Worm (Caenorhabditis elegans) whole organism, L1 larva: ENCODE results near the gene osta-3.

ENCODE experiments used
- C04F5.9 ChIP-seq: sonication (generic microtip); optimal IDR thresholded peaks from 2 replicates; lab custom pipeline; 2016; ENCODE audit warnings: missing genetic modification characterization, missing compliant biosample characterization
- C16A3.4 ChIP-seq: fragments of 150-350 bp; optimal IDR thresholded peaks from 2 replicates; lab custom pipeline; 2014; ENCODE audit warnings: missing biosample characterization, missing genetic modification characterization
- F16B12.6 ChIP-seq: fragments of 150-350 bp; optimal IDR thresholded peaks from 2 replicates; lab custom pipeline; 2014; ENCODE audit warnings: missing biosample characterization, missing genetic modification characterization
- Y116A8C.19 ChIP-seq: sonication (generic microtip); optimal IDR thresholded peaks from 2 replicates; lab custom pipeline; 2016; ENCODE audit warnings: missing compliant biosample characterization, missing genetic modification characterization, borderline replicate concordance
- ceh-63 ChIP-seq: fragments of 200-800 bp; sonication (Bioruptor generic); optimal IDR thresholded peaks from 2 replicates; lab custom pipeline; 2018; ENCODE audit warnings: mild to moderate bottlenecking, missing genetic modification characterization, missing compliant biosample characterization
- ceh-88 ChIP-seq: fragments of 200-800 bp; sonication (Bioruptor generic); IDR thresholded peaks from 2 replicates; pipeline ENCODE4 v1.3.6; 2022; ENCODE audit warnings: missing genetic modification characterization, missing compliant biosample characterization
- ceh-90 ChIP-seq: sonication (generic microtip); optimal IDR thresholded peaks from 2 replicates; lab custom pipeline; 2016; ENCODE audit warnings: missing genetic modification characterization, missing compliant biosample characterization
- ces-1 ChIP-seq: fragments of 150-350 bp; optimal IDR thresholded peaks from 2 replicates; lab custom pipeline; 2014; ENCODE audit warnings: missing biosample characterization, missing genetic modification reagents, missing genetic modification characterization
- dsc-1 ChIP-seq: sonication (generic microtip); optimal IDR thresholded peaks from 2 replicates; lab custom pipeline; 2016; ENCODE audit warnings: mild to moderate bottlenecking, missing genetic modification characterization, missing compliant biosample characterization
- efl-1 ChIP-seq, 4 experiments: fragments of 150-350 bp; optimal IDR thresholded peaks in 3 of 4; peaks in 1 of 4; 1 replicate in 1 of 4; 2 replicates in 3 of 4; lab custom pipeline; 2014; ENCODE audit warnings: missing biosample characterization in 2 of 4, missing genetic modification characterization in 2 of 4, missing genetic modification reagents in 2 of 4
- egl-13 ChIP-seq: sonication (generic microtip); optimal IDR thresholded peaks from 2 replicates; lab custom pipeline; 2016; ENCODE audit warnings: missing genotype, missing genetic modification reagents, missing genetic modification characterization, missing compliant biosample characterization
- elt-2 ChIP-seq: sonication (generic microtip); optimal IDR thresholded peaks from 2 replicates; lab custom pipeline; 2016; ENCODE audit warnings: missing genetic modification characterization, mild to moderate bottlenecking, inconsistent platforms, missing compliant biosample characterization, missing genetic modification reagents
- fkh-4 ChIP-seq: sonication (generic microtip); optimal IDR thresholded peaks from 2 replicates; lab custom pipeline; 2016; ENCODE audit warnings: missing compliant biosample characterization, missing genetic modification characterization, borderline replicate concordance
- fkh-8 ChIP-seq: sonication (generic microtip); optimal IDR thresholded peaks from 2 replicates; lab custom pipeline; 2016; ENCODE audit warnings: mild to moderate bottlenecking, missing genetic modification characterization, missing compliant biosample characterization
- hlh-17 ChIP-seq: fragments of 200-800 bp; sonication (Bioruptor generic); optimal IDR thresholded peaks from 2 replicates; lab custom pipeline; 2018; ENCODE audit warnings: missing genetic modification characterization, mild to moderate bottlenecking, missing compliant biosample characterization, moderate library complexity, borderline replicate concordance
- hlh-4 ChIP-seq: sonication (generic microtip); optimal IDR thresholded peaks from 2 replicates; lab custom pipeline; 2016; ENCODE audit warnings: mild to moderate bottlenecking, missing genetic modification characterization, missing compliant biosample characterization
- lin-13 ChIP-seq: fragments of 150-350 bp; optimal IDR thresholded peaks from 2 replicates; lab custom pipeline; 2014; ENCODE audit warnings: missing biosample characterization, missing genetic modification reagents, missing genetic modification characterization
- lin-14 ChIP-seq: fragments of 200-800 bp; sonication (Bioruptor generic); optimal IDR thresholded peaks from 2 replicates; lab custom pipeline; 2018; ENCODE audit warnings: mild to moderate bottlenecking, missing genetic modification characterization, moderate library complexity, missing compliant biosample characterization
- lin-15B ChIP-seq: fragments of 150-350 bp; sonication (generic microtip); optimal IDR thresholded peaks from 3 replicates; lab custom pipeline; 2014; ENCODE audit warnings: missing biosample characterization, missing genetic modification characterization
- lin-35 ChIP-seq, 2 experiments: fragments of 150-350 bp; optimal IDR thresholded peaks; 2 replicates each; lab custom pipeline; 2014; ENCODE audit warnings: missing biosample characterization in 2 of 2, missing genetic modification characterization in 2 of 2, missing genetic modification reagents in 2 of 2
- lin-39 ChIP-seq: fragments of 150-350 bp; optimal IDR thresholded peaks from 2 replicates; lab custom pipeline; 2014; ENCODE audit warnings: missing biosample characterization, missing genetic modification reagents, missing genetic modification characterization
- lir-3 ChIP-seq: sonication (generic microtip); optimal IDR thresholded peaks from 2 replicates; lab custom pipeline; 2016; ENCODE audit warnings: mild to moderate bottlenecking, missing genetic modification characterization, moderate library complexity, missing compliant biosample characterization; ENCODE audit not compliant: poor library complexity
- mab-9 ChIP-seq: fragments of 200-800 bp; sonication (Bioruptor generic); IDR thresholded peaks from 2 replicates; pipeline ENCODE4 v1.3.6; 2022; ENCODE audit warnings: missing genetic modification reagents, missing genetic modification characterization, missing compliant biosample characterization
- mef-2 ChIP-seq: fragments of 150-350 bp; optimal IDR thresholded peaks from 2 replicates; lab custom pipeline; 2014; ENCODE audit warnings: missing biosample characterization, missing genetic modification characterization
- mep-1 ChIP-seq: fragments of 150-350 bp; optimal IDR thresholded peaks from 2 replicates; lab custom pipeline; 2014; ENCODE audit warnings: missing biosample characterization, missing genetic modification characterization
- nhr-19 ChIP-seq: fragments of 200-800 bp; sonication (Bioruptor generic); conservative IDR thresholded peaks from 2 replicates; pipeline ENCODE4 v1.3.6; 2022; ENCODE audit warnings: missing genetic modification characterization, missing compliant biosample characterization
- nhr-20 ChIP-seq: sonication (generic microtip); optimal IDR thresholded peaks from 2 replicates; lab custom pipeline; 2016; ENCODE audit warnings: mild to moderate bottlenecking, missing genetic modification characterization, missing compliant biosample characterization
- nhr-237 ChIP-seq: fragments of 150-350 bp; optimal IDR thresholded peaks from 2 replicates; lab custom pipeline; 2014; ENCODE audit warnings: missing biosample characterization, missing genetic modification characterization
- nhr-71 ChIP-seq: sonication (generic microtip); optimal IDR thresholded peaks from 2 replicates; lab custom pipeline; 2016; ENCODE audit warnings: mild to moderate bottlenecking, missing genetic modification characterization, moderate library complexity, missing compliant biosample characterization
- nhr-76 ChIP-seq: sonication (generic microtip); optimal IDR thresholded peaks from 2 replicates; lab custom pipeline; 2017; ENCODE audit warnings: missing biosample characterization, missing genetic modification characterization
- nhr-77 ChIP-seq: fragments of 150-350 bp; optimal IDR thresholded peaks from 2 replicates; lab custom pipeline; 2014; ENCODE audit warnings: missing biosample characterization, missing genetic modification characterization
- nhr-84 ChIP-seq: sonication (generic microtip); optimal IDR thresholded peaks from 2 replicates; lab custom pipeline; 2017; ENCODE audit warnings: missing biosample characterization, missing genetic modification characterization
- nhr-85 ChIP-seq: sonication (generic microtip); peaks from one replicate; lab custom pipeline; 2016; ENCODE audit warnings: missing genetic modification characterization, inconsistent platforms, missing compliant biosample characterization
- nhr-90 ChIP-seq: sonication (generic microtip); optimal IDR thresholded peaks from 2 replicates; lab custom pipeline; 2016; ENCODE audit warnings: mild to moderate bottlenecking, missing genetic modification characterization, missing compliant biosample characterization; ENCODE audit not compliant: poor library complexity
- pax-3 ChIP-seq: fragments of 200-800 bp; sonication (Bioruptor generic); optimal IDR thresholded peaks from 2 replicates; lab custom pipeline; 2018; ENCODE audit warnings: mild to moderate bottlenecking, missing genetic modification characterization, moderate library complexity, missing compliant biosample characterization
- pqm-1 ChIP-seq: sonication (generic microtip); optimal IDR thresholded peaks from 3 replicates; lab custom pipeline; 2017; ENCODE audit warnings: missing biosample characterization, missing genetic modification characterization
- snpc-4 ChIP-seq: fragments of 150-350 bp; optimal IDR thresholded peaks from 2 replicates; lab custom pipeline; 2014; ENCODE audit warnings: missing biosample characterization, missing genetic modification characterization
- snu-23 ChIP-seq: sonication (generic microtip); optimal IDR thresholded peaks from 2 replicates; lab custom pipeline; 2016; ENCODE audit warnings: missing genetic modification characterization, missing compliant biosample characterization
- sox-4 ChIP-seq: sonication (generic microtip); optimal IDR thresholded peaks from 2 replicates; lab custom pipeline; 2016; ENCODE audit warnings: missing genetic modification characterization, missing compliant biosample characterization
- swsn-7 ChIP-seq: sonication (generic microtip); optimal IDR thresholded peaks from 2 replicates; lab custom pipeline; 2016; ENCODE audit warnings: missing genetic modification characterization, missing compliant biosample characterization
- tlp-1 ChIP-seq: fragments of 150-350 bp; optimal IDR thresholded peaks from 2 replicates; lab custom pipeline; 2014; ENCODE audit warnings: missing biosample characterization, missing genetic modification characterization
- unc-86 ChIP-seq: sonication (generic microtip); optimal IDR thresholded peaks from 2 replicates; lab custom pipeline; 2016; ENCODE audit warnings: missing genetic modification characterization, missing compliant biosample characterization
- unc-98 ChIP-seq: fragments of 200-800 bp; sonication (Bioruptor generic); IDR thresholded peaks from 2 replicates; pipeline ENCODE4 v1.3.6; 2022; ENCODE audit warnings: missing genetic modification characterization, missing compliant biosample characterization
- vab-15 ChIP-seq: sonication (generic microtip); optimal IDR thresholded peaks from 2 replicates; lab custom pipeline; 2017; ENCODE audit warnings: missing genotype, mild to moderate bottlenecking, missing genetic modification characterization, missing compliant biosample characterization
- zag-1 ChIP-seq: fragments of 150-350 bp; optimal IDR thresholded peaks from 2 replicates; lab custom pipeline; 2014; ENCODE audit warnings: missing biosample characterization, missing genetic modification characterization
- ztf-11 ChIP-seq, 2 experiments: sonication (generic microtip); optimal IDR thresholded peaks; 2 replicates each; lab custom pipeline; 2016 to 2017; ENCODE audit warnings: missing genetic modification characterization in 2 of 2, missing biosample characterization in 1 of 2, missing compliant biosample characterization in 1 of 2

osta-3 gene

ce11 chrII:14812231-14812630, at the start of gene osta-3:
Gene osta-3 (plus strand): TSS chrII:14812531.
- TF ChIP-seq efl-1 (optimal IDR thresholded peaks at IDR 0.05; lab: Kevin White, UChicago) = no peak
- peak in 1 of 2 experiments; percentile 21 for TF ChIP-seq efl-1 (GFP tag; optimal IDR thresholded peaks at IDR 0.05 in 1 of 2; lab: Kevin White, UChicago)
- no peak for TF ChIP-seq tlp-1 (tag; lab: Kevin White, UChicago)
- TF ChIP-seq egl-13 (tag; lab: Kevin White, UChicago) = no peak
- no peak for TF ChIP-seq C04F5.9 (tag; lab: Kevin White, UChicago)
- TF ChIP-seq fkh-8 (tag; lab: Kevin White, UChicago) = no peak
- TF ChIP-seq lin-14 (GFP tag; lab: Kevin White, UChicago) = peak; percentile 11
- TF ChIP-seq elt-2 (tag; lab: Kevin White, UChicago) = no peak
- TF ChIP-seq nhr-85 = no peak
- peak; percentile 3 for TF ChIP-seq nhr-77 (tag; lab: Kevin White, UChicago)
- TF ChIP-seq ztf-11 (tag; optimal IDR thresholded peaks at IDR 0.05; lab: Kevin White, UChicago) = no peak

ce11 chrII:14768804-14769203, 43.5 kb upstream of the osta-3 start:
- TF ChIP-seq fkh-8 (tag; lab: Kevin White, UChicago) (no peak), swsn-7 (no peak), lir-3 (tag; lab: Kevin White, UChicago) (no peak), lin-13 (GFP tag; lab: Kevin White, UChicago) (no peak), efl-1 (optimal IDR thresholded peaks at IDR 0.05; lab: Kevin White, UChicago) (no peak), efl-1 (GFP tag; optimal IDR thresholded peaks at IDR 0.05 in 1 of 2; lab: Kevin White, UChicago) (no peak), nhr-84 (no peak), ceh-63 (no peak), unc-98 (GFP tag; lab: Robert Waterston, UW) (no peak), C16A3.4 (tag; lab: Kevin White, UChicago) (no peak), nhr-19 (no peak), ces-1 (no peak), F16B12.6 (tag; lab: Kevin White, UChicago) (no peak), nhr-76 (tag; lab: Kevin White, UChicago) (no peak), zag-1 (tag; lab: Kevin White, UChicago) (no peak)

ce11 chrII:14771096-14771495, 41.2 kb upstream of the osta-3 start:
- TF ChIP-seq fkh-8 (tag; lab: Kevin White, UChicago) (no peak), lin-39 (tag; lab: Kevin White, UChicago) (no peak), mef-2 (tag; lab: Kevin White, UChicago) (no peak), snpc-4 (tag; lab: Kevin White, UChicago) (no peak), ceh-90 (no peak), nhr-237 (tag; lab: Kevin White, UChicago) (no peak), lin-15B (tag; lab: Kevin White, UChicago) (no peak), ceh-88 (GFP tag; lab: Robert Waterston, UW) (no peak), mep-1 (tag; lab: Kevin White, UChicago) (no peak), dsc-1 (tag; lab: Kevin White, UChicago) (no peak), snu-23 (no peak), nhr-71 (tag; lab: Kevin White, UChicago) (no peak)

- TF ChIP-seq vab-15 (no peak), unc-86 (tag; lab: Kevin White, UChicago) (no peak), hlh-4 (tag; lab: Kevin White, UChicago) (no peak), sox-4 (tag; lab: Kevin White, UChicago) (no peak), lin-39 (tag; lab: Kevin White, UChicago) (no peak), F16B12.6 (tag; lab: Kevin White, UChicago) (no peak), pax-3 (tag; lab: Kevin White, UChicago) (no peak), fkh-4 (no peak), nhr-20 (no peak), hlh-17 (GFP tag; lab: Kevin White, UChicago) (no peak), unc-98 (GFP tag; lab: Robert Waterston, UW) (no peak), mab-9 (GFP tag; lab: Robert Waterston, UW) (no peak), Y116A8C.19 (tag; lab: Kevin White, UChicago) (no peak), zag-1 (tag; lab: Kevin White, UChicago) (no peak), lin-35 (GFP tag; optimal IDR thresholded peaks at IDR 0.05; lab: Kevin White, UChicago) (no peak), pqm-1 (no peak), mep-1 (tag; lab: Kevin White, UChicago) (no peak), nhr-90 (no peak)
Observed at ce11 chrII:14772113-14772512, 40.2 kb upstream of the osta-3 start.
